Fruit fly (Drosophila melanogaster): ENCODE measurements around the gene bcd.

The bcd gene

DNA sequence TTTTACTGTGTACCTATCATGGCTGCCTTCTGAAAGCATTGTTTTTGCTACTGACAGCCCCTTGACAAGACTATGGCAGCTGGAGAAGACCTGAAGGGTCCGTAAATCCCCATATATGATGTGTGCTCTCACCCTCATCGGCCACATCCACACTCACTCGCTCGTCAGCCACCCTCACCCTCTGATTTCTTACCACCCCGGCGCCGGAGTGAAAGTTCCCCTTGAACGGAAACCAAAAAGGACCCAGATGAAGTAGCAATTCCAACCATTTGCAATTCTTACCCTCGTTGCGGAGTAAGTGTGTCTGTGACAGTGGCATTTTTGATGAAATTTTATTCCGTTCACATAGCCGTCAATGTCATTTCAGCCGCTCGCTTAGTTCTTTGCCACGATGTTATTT is 46.7 kb upstream of the bcd start (continued):
- no peak for TF ChIP-seq CG11723 (GFP tag; optimal IDR thresholded peaks at IDR 0.05)
- TF ChIP-seq pros (GFP tag; optimal IDR thresholded peaks at IDR 0.05) = peak; percentile 77
- no peak for TF ChIP-seq gsb-n (tag; optimal IDR thresholded peaks at IDR 0.05)

DNA sequence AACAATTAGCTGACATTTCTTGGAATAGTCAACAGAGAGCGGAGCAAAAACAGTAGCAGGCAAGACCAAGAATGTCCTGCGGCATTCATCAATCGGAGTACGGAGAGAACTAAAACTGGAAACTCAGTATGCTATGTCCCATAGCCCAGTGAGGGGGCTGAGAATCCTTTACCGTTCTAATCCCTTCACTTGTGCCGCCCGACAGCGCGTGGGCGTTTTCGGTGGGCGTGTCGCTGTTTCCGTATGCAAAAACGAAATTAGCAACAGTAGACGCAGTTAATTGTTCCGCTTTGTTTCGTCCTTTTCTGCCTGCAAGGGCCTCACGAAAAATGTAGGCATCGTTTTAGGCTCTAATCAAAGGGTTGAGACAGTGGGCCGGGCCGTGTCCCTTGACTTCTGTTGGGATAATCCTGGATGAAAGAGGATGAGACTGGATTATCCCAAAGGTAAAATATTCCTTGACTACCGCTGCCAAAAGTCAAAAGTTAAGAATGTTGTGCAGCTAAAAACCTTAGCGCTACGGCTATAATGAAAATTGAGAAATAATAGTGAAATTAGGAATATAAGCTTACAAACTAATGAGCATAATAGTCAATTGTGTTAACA is 45.5 kb upstream of the bcd start:
- 0 out of 2 replicates have a peak, but pooled peaks have one; percentile 31 for TF ChIP-seq Doc2 (GFP tag; IDR thresholded peaks at IDR 0.05)
- no peak for TF ChIP-seq MESR4 (GFP tag; optimal IDR thresholded peaks at IDR 0.05)
- peak in 1 of 2 experiments; percentile 100 for TF ChIP-seq tll (GFP tag; optimal IDR thresholded peaks at IDR 0.05)
- peak; percentile 94 for TF ChIP-seq Ets65A (GFP tag)
- TF ChIP-seq zen (tag; optimal IDR thresholded peaks at IDR 0.05) = peak; percentile 87
- TF ChIP-seq Kr (GFP tag; optimal IDR thresholded peaks at IDR 0.05) = peak; percentile 46
- no peak for TF ChIP-seq insv (GFP tag; optimal IDR thresholded peaks at IDR 0.05)
- TF ChIP-seq phol (tag; optimal IDR thresholded peaks at IDR 0.05) = no peak
- TF ChIP-seq CG15479 (GFP tag; optimal IDR thresholded peaks at IDR 0.05) = peak; percentile 46

DNA sequence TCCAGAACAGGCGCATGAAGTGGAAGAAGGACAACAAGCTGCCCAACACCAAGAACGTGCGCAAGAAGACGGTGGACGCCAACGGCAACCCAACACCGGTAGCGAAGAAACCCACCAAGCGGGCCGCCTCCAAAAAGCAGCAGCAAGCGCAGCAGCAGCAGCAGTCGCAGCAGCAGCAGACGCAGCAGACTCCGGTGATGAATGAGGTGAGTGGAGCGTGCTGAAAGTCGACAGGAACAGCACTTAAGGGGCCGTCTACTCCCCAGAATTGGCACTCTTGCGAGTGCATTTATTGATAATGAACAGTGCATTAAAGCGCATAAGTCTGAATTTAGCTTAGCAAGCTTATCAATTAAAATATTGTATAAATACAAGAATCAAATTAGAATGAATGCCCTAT is 41.9 kb upstream of the bcd start:
- TF ChIP-seq Ets65A (GFP tag) = no peak
- TF ChIP-seq phol (tag; optimal IDR thresholded peaks at IDR 0.05) = no peak
- TF ChIP-seq cwo (GFP tag; optimal IDR thresholded peaks at IDR 0.05) = no peak
- TF ChIP-seq CG8924 (tag; optimal IDR thresholded peaks at IDR 0.05) = no peak
- no peak for TF ChIP-seq HLH3B (GFP tag; IDR thresholded peaks at IDR 0.05)
- TF ChIP-seq CG4820 (GFP tag; optimal IDR thresholded peaks at IDR 0.05) = no peak
- no peak for TF ChIP-seq Xbp1 (GFP tag; optimal IDR thresholded peaks at IDR 0.05)
- TF ChIP-seq CG4360 (GFP tag; IDR thresholded peaks at IDR 0.05) = no peak
- TF ChIP-seq B-H2 (GFP tag; optimal IDR thresholded peaks at IDR 0.05) = no peak
- no peak for TF ChIP-seq kni (GFP tag; optimal IDR thresholded peaks at IDR 0.05)
- no peak for TF ChIP-seq CG16813 (GFP tag; IDR thresholded peaks at IDR 0.05; ENCODE audit: partially characterized antibody)
- no peak for TF ChIP-seq Hr3 (GFP tag; optimal IDR thresholded peaks at IDR 0.05)
- TF ChIP-seq CG6689 (GFP tag; IDR thresholded peaks at IDR 0.05) = no peak
- TF ChIP-seq CG1233 (GFP tag; optimal IDR thresholded peaks at IDR 0.05) = no peak
- TF ChIP-seq Dref (GFP tag; IDR thresholded peaks at IDR 0.05) = no peak
- no peak for TF ChIP-seq chm (GFP tag; IDR thresholded peaks at IDR 0.05)
- TF ChIP-seq CG18262 (tag; optimal IDR thresholded peaks at IDR 0.05) = no peak
- no peak for TF ChIP-seq dmrt11E (tag; optimal IDR thresholded peaks at IDR 0.05)
- no peak for TF ChIP-seq CG13287 (GFP tag; IDR thresholded peaks at IDR 0.05; ENCODE audit: partially characterized antibody)

DNA sequence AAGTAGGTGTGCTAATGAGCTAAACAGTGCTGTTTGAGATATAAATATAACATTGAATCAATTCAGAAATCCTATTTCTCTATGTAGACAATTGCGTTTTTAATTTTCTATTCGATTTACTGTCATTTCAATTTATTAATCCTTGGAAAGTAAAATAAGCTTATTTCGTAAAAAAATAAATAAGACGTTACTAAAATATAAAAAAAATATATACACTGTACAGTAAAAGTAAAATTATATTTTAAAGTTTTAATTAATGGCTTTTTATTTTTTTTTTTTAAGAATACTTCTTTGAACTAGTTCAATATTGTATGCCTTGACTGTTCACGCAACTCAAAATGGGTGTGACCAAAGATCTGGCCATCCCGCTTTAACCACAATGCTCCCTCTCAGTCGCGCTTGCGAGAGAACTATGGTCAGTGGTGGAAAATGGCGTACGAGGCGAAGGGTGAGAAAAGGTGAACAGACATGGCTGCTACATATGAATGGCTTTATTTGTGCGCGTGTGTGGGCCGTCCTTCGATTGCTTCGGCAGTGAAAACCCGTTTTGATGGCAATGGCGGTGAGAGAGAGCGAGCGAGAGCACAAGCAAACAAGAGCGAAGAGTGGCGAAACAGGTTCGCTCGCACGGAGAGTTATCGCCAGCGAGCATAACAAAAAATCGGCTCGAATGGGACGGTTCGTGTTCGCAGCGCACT is 32.1 kb upstream of the bcd start, which contains the start of gene Dfd:
Dfd (plus strand) TSS at position 648 of the 698 bp plus-strand sequence.
- TF ChIP-seq wor (GFP tag; IDR thresholded peaks at IDR 0.05) (no peak), so (GFP tag; IDR thresholded peaks at IDR 0.05) (0 out of 3 replicates have a peak, but pooled peaks have one; percentile 14), Oli (tag; optimal IDR thresholded peaks at IDR 0.05) (peak; percentile 33), hkb (optimal IDR thresholded peaks at IDR 0.05) (no peak), hkb (GFP tag; IDR thresholded peaks at IDR 0.05) (peak; percentile 48), crc (GFP tag; optimal IDR thresholded peaks at IDR 0.05) (no peak), HLH3B (GFP tag; IDR thresholded peaks at IDR 0.05) (peak; percentile 55), ac (GFP tag; optimal IDR thresholded peaks at IDR 0.05) (no peak), CG11398 (GFP tag; optimal IDR thresholded peaks at IDR 0.05) (no peak), Ets65A (GFP tag) (peak; percentile 6), CG15514 (GFP tag; optimal IDR thresholded peaks at IDR 0.05) (peak; percentile 97), CoRest (tag; optimal IDR thresholded peaks at IDR 0.05) (peak; percentile 76), Chrac-16 (GFP tag; optimal IDR thresholded peaks at IDR 0.05) (peak; percentile 35), CG15269 (tag; optimal IDR thresholded peaks at IDR 0.05) (no peak), CG31224 (GFP tag; IDR thresholded peaks at IDR 0.05) (0 out of 2 replicates have a peak, but pooled peaks have one; percentile 33), CG16815 (GFP tag; optimal IDR thresholded peaks at IDR 0.05) (peak; percentile 24), CG2202 (tag; optimal IDR thresholded peaks at IDR 0.05) (no peak), CG13424 (tag; optimal IDR thresholded peaks at IDR 0.05) (peak; percentile 60)

All from whole organism, embryonic.